Worm (Caenorhabditis elegans) whole organism, L4 larva: Measurements from ENCODE around the gene srh-300.
A peak's percentile ranks its signal among the peaks of the same experiment; 100 is the strongest.

Experiments
- F26F4.8 ChIP-seq: fragments of 200-800 bp; sonication (Bioruptor generic); conservative IDR thresholded peaks from 2 replicates; pipeline ENCODE4 v1.3.6; 2022; ENCODE audit warnings: missing genetic modification characterization, missing compliant biosample characterization
- F44E2.7 ChIP-seq: fragments of 200-800 bp; sonication (Bioruptor generic); IDR thresholded peaks from 2 replicates; pipeline ENCODE4 v2.1.2; 2022; ENCODE audit warnings: missing genetic modification characterization, missing compliant biosample characterization
- R02D3.7 ChIP-seq: fragments of 150-350 bp; sonication (generic microtip); optimal IDR thresholded peaks from 3 replicates; lab custom pipeline; 2014; ENCODE audit warnings: missing biosample characterization, missing genetic modification characterization
- Y48G9A.11 ChIP-seq: fragments of 200-800 bp; sonication (Bioruptor generic); IDR thresholded peaks from 2 replicates; pipeline ENCODE4 v1.3.6; 2022; ENCODE audit warnings: missing genetic modification reagents, missing genetic modification characterization, missing compliant biosample characterization
- aha-1 ChIP-seq: fragments of 150-350 bp; peaks from one replicate; lab custom pipeline; 2014; ENCODE audit warnings: missing biosample characterization, missing genetic modification characterization
- aly-2 ChIP-seq: sonication (generic microtip); optimal IDR thresholded peaks from 2 replicates; lab custom pipeline; 2018; ENCODE audit warnings: missing biosample characterization, missing genetic modification characterization
- ceh-28 ChIP-seq: fragments of 150-350 bp; optimal IDR thresholded peaks from 2 replicates; lab custom pipeline; 2014; ENCODE audit warnings: missing biosample characterization, missing genetic modification reagents, missing genetic modification characterization
- ceh-44 ChIP-seq: fragments of 200-800 bp; sonication (Bioruptor generic); IDR thresholded peaks from 2 replicates; pipeline ENCODE4 v1.3.6; 2022; ENCODE audit warnings: missing genetic modification reagents, missing genetic modification characterization, missing compliant biosample characterization
- daf-19 ChIP-seq: fragments of 200-800 bp; sonication (Bioruptor generic); conservative IDR thresholded peaks from 2 replicates; pipeline ENCODE4 v1.3.6; 2022; ENCODE audit warnings: missing genetic modification characterization, missing compliant biosample characterization
- daf-8 ChIP-seq: fragments of 200-800 bp; sonication (Bioruptor generic); IDR thresholded peaks from 2 replicates; pipeline ENCODE4 v1.3.6; 2022; ENCODE audit warnings: missing genetic modification characterization, missing compliant biosample characterization
- egl-27 ChIP-seq: sonication (generic microtip); optimal IDR thresholded peaks from 3 replicates; lab custom pipeline; 2017; ENCODE audit warnings: missing biosample characterization, missing genetic modification reagents, missing genetic modification characterization
- gei-8 ChIP-seq: fragments of 200-800 bp; sonication (Bioruptor generic); optimal IDR thresholded peaks from 2 replicates; lab custom pipeline; 2018; ENCODE audit warnings: mild to moderate bottlenecking, missing genetic modification characterization, missing compliant biosample characterization
- hif-1 ChIP-seq, 2 experiments: sonication (generic microtip); optimal IDR thresholded peaks; 2 replicates each; lab custom pipeline; 2016 to 2017; ENCODE audit warnings: missing compliant biosample characterization in 2 of 2, missing genetic modification characterization in 2 of 2, missing genetic modification reagents in 2 of 2, missing genotype in 2 of 2, mild to moderate bottlenecking in 1 of 2
- hlh-30 ChIP-seq: sonication (generic microtip); optimal IDR thresholded peaks from 2 replicates; lab custom pipeline; 2017; ENCODE audit warnings: antibody characterized with exemption, mild to moderate bottlenecking, missing genetic modification characterization, missing compliant biosample characterization; ENCODE audit not compliant: insufficient read depth
- jun-1 ChIP-seq: fragments of 150-350 bp; optimal IDR thresholded peaks from 2 replicates; lab custom pipeline; 2014; ENCODE audit warnings: missing biosample characterization, missing genetic modification reagents, missing genetic modification characterization
- lim-7 ChIP-seq: fragments of 200-800 bp; sonication (Bioruptor generic); IDR thresholded peaks from 2 replicates; pipeline ENCODE4 v1.3.6; 2022; ENCODE audit warnings: missing genetic modification characterization, missing compliant biosample characterization
- lin-1 ChIP-seq: fragments of 200-800 bp; sonication (Bioruptor generic); IDR thresholded peaks from 2 replicates; pipeline ENCODE4 v1.3.6; 2022; ENCODE audit warnings: missing genetic modification reagents, missing genetic modification characterization, missing compliant biosample characterization
- lin-13 ChIP-seq: fragments of 150-350 bp; optimal IDR thresholded peaks from 2 replicates; lab custom pipeline; 2014; ENCODE audit warnings: missing biosample characterization, missing genetic modification reagents, missing genetic modification characterization
- lin-15B ChIP-seq: fragments of 150-350 bp; sonication (generic microtip); optimal IDR thresholded peaks from 3 replicates; lab custom pipeline; 2014; ENCODE audit warnings: missing biosample characterization, missing genetic modification characterization
- lin-38 ChIP-seq: fragments of 200-800 bp; sonication (Bioruptor generic); IDR thresholded peaks from 2 replicates; pipeline ENCODE4 v1.3.6; 2022; ENCODE audit warnings: missing genetic modification reagents, missing genetic modification characterization, missing compliant biosample characterization
- lir-3 ChIP-seq: sonication (generic microtip); optimal IDR thresholded peaks from 2 replicates; lab custom pipeline; 2016; ENCODE audit warnings: mild to moderate bottlenecking, missing genetic modification characterization, missing compliant biosample characterization
- madf-5 ChIP-seq, 2 experiments: fragments of 200-800 bp; sonication (Bioruptor generic); IDR thresholded peaks; 2 replicates each; pipeline ENCODE4 v1.3.6; 2022; ENCODE audit warnings: missing compliant biosample characterization in 2 of 2, missing genetic modification characterization in 2 of 2
- mxl-2 ChIP-seq: fragments of 200-800 bp; sonication (Bioruptor generic); conservative IDR thresholded peaks from 2 replicates; pipeline ENCODE4 v1.3.6; 2022; ENCODE audit warnings: missing genetic modification reagents, missing genetic modification characterization, missing compliant biosample characterization
- nhr-10 ChIP-seq: fragments of 150-350 bp; optimal IDR thresholded peaks from 2 replicates; lab custom pipeline; 2014; ENCODE audit warnings: missing biosample characterization, missing genetic modification characterization
- nhr-11 ChIP-seq: fragments of 150-350 bp; optimal IDR thresholded peaks from 2 replicates; lab custom pipeline; 2014; ENCODE audit warnings: missing biosample characterization, missing genetic modification characterization
- nhr-25 ChIP-seq: sonication (generic microtip); optimal IDR thresholded peaks from 2 replicates; lab custom pipeline; 2017; ENCODE audit warnings: missing genetic modification characterization, mild to moderate bottlenecking, missing compliant biosample characterization, antibody characterized with exemption, moderate library complexity, borderline replicate concordance; ENCODE audit not compliant: insufficient read depth
- nhr-28 ChIP-seq: fragments of 150-350 bp; optimal IDR thresholded peaks from 2 replicates; lab custom pipeline; 2014; ENCODE audit warnings: missing biosample characterization, missing genetic modification characterization
- nhr-41 ChIP-seq: fragments of 200-800 bp; sonication (Bioruptor generic); IDR thresholded peaks from 2 replicates; pipeline ENCODE4 v1.3.6; 2022; ENCODE audit warnings: missing genetic modification reagents, missing genetic modification characterization, missing compliant biosample characterization
- php-3 ChIP-seq: fragments of 200-800 bp; sonication (Bioruptor generic); IDR thresholded peaks from 2 replicates; pipeline ENCODE4 v1.3.6; 2022; ENCODE audit warnings: missing genetic modification reagents, missing genetic modification characterization, missing compliant biosample characterization
- saeg-2 ChIP-seq: fragments of 200-800 bp; sonication (Bioruptor generic); IDR thresholded peaks from 2 replicates; pipeline ENCODE4 v1.3.6; 2022; ENCODE audit warnings: missing genetic modification reagents, missing genetic modification characterization, missing compliant biosample characterization
- set-16 ChIP-seq: fragments of 200-800 bp; sonication (Bioruptor generic); IDR thresholded peaks from 2 replicates; pipeline ENCODE4 v1.3.6; 2022; ENCODE audit warnings: missing genetic modification reagents, missing genetic modification characterization, missing compliant biosample characterization
- snpc-1.2 ChIP-seq: fragments of 200-800 bp; sonication (Bioruptor generic); IDR thresholded peaks from 2 replicates; pipeline ENCODE4 v1.3.6; 2022; ENCODE audit warnings: missing genetic modification reagents, missing genetic modification characterization, missing compliant biosample characterization
- tag-97 ChIP-seq: fragments of 200-800 bp; sonication (Bioruptor generic); IDR thresholded peaks from 2 replicates; pipeline ENCODE4 v1.3.6; 2022; ENCODE audit warnings: missing genetic modification characterization, missing compliant biosample characterization
- unc-130 ChIP-seq: sonication (generic microtip); optimal IDR thresholded peaks from 2 replicates; lab custom pipeline; 2016; ENCODE audit warnings: missing genetic modification reagents, missing genetic modification characterization, missing compliant biosample characterization
- unc-39 ChIP-seq: sonication (generic microtip); optimal IDR thresholded peaks from 2 replicates; lab custom pipeline; 2017; ENCODE audit warnings: missing biosample characterization, missing genetic modification characterization
- unc-62 ChIP-seq, 3 experiments: fragments of 150-350 bp in 1 of 3; sonication (generic microtip); optimal IDR thresholded peaks in 2 of 3; peaks in 1 of 3; 1 replicate in 1 of 3; 2 replicates in 2 of 3; lab custom pipeline; 2014 to 2017; ENCODE audit warnings: missing biosample characterization in 3 of 3, missing genetic modification characterization in 3 of 3, missing genetic modification reagents in 3 of 3, missing genotype in 1 of 3
- zag-1 ChIP-seq: fragments of 150-350 bp; optimal IDR thresholded peaks from 2 replicates; lab custom pipeline; 2014; ENCODE audit warnings: missing biosample characterization, missing genetic modification characterization
- zfp-3 ChIP-seq: fragments of 200-800 bp; sonication (Bioruptor generic); conservative IDR thresholded peaks from 2 replicates; pipeline ENCODE4 v1.3.6; 2022; ENCODE audit warnings: missing genetic modification reagents, missing genetic modification characterization, missing compliant biosample characterization

srh-300 gene

DNA sequence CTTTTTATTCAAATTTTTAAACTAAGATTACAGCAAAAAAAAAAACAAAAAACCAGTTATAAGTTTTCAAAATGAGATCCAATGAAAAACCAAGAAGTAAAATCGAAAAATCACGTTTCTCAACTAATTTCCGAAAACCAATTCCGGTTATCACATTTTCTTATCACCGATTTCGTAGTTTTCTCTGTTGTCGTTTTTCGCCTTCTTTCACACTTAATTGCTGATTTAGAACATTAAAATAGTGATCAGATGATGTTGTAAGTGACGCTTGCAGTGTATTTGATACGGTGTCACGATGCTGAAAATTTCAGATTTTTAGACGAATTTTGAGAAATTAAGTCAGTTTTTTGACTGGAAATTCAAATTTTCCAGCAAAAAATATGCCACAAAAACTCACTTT lies 41.6 kb upstream of the srh-300 start (continued):
- TF ChIP-seq hlh-30 (peak; percentile 63), nhr-28 (tag; lab: Kevin White, UChicago) (peak; percentile 69), aha-1 (tag; lab: Kevin White, UChicago) (peak; percentile 13), jun-1 (no peak), lin-13 (no peak)

- TF ChIP-seq mxl-2 (GFP tag; lab: Robert Waterston, UW) (no peak), nhr-25 (tag; lab: Kevin White, UChicago) (no peak), ceh-44 (GFP tag; lab: Robert Waterston, UW) (no peak), daf-19 (GFP tag; lab: Robert Waterston, UW) (no peak), set-16 (GFP tag; lab: Robert Waterston, UW) (no peak), saeg-2 (GFP tag; lab: Robert Waterston, UW) (no peak), F26F4.8 (GFP tag; lab: Robert Waterston, UW) (no peak), php-3 (GFP tag; lab: Robert Waterston, UW) (no peak), nhr-11 (tag; lab: Kevin White, UChicago) (no peak), zag-1 (tag; lab: Kevin White, UChicago) (no peak), Y48G9A.11 (GFP tag; lab: Robert Waterston, UW) (no peak), R02D3.7 (tag; lab: Kevin White, UChicago) (no peak), madf-5 (GFP tag; IDR thresholded peaks at IDR 0.05; lab: Robert Waterston, UW) (no peak), lim-7 (GFP tag; lab: Robert Waterston, UW) (no peak), daf-8 (GFP tag; lab: Robert Waterston, UW) (no peak), unc-39 (tag; lab: Kevin White, UChicago) (no peak), F44E2.7 (GFP tag; lab: Robert Waterston, UW) (no peak), lin-38 (GFP tag; lab: Robert Waterston, UW) (no peak)
These were observed 38.4 kb upstream of the srh-300 start, which contains the start of gene srab-12 for ce11 chrV:17783542-17783941. srab-12 (minus strand) TSS chrV:17783642.

DNA sequence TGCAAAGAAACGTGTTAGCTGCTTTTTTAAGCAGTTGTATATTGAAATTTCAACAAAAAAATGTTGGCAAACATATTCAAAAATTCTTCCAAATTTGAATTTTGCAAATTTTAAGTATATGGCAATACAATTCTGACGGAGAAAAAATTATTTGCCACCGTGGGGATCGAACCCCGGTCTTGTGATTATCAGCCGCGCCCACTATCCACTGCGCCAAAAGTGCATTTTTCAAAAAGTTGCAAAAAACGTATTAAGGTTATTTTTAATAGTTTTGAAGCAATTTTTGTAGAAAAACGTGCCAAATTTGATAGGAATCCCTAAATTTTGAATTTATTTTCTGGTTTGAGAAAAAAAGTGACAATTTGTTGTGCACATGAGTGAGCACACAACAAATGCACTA lies 37.5 kb upstream of the srh-300 start:
- TF ChIP-seq snpc-1.2 (no peak), egl-27 (tag; lab: Kevin White, UChicago) (no peak), unc-62 (GFP tag; optimal IDR thresholded peaks at IDR 0.05 in 1 of 2; lab: Kevin White, UChicago) (peak in 1 of 2 experiments; percentile 90), unc-62 (tag; optimal IDR thresholded peaks at IDR 0.05; lab: Kevin White, UChicago) (no peak)
- TF ChIP-seq, all 104 proteins: peak for 1

DNA sequence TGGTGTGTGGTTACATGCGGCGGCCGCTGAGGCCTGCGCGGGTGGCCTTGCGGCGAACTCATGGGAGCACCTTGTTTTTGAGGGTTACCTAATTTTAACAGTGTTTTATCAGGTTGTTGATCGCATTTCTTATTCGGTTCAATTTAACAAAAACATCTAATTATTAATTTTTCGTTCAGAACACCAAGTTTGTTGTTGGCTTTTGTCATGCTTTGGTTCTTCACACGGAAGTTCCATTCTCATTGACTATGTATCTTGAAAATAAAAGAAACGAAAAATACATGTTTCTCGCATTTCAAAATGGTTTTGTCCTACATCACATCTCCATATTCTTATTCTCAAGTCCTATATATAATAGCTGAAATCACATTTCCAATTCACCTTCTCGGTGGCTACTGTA lies 31.7 kb upstream of the srh-300 start, which contains the start of gene srh-290:
Gene srh-290, plus strand, starts transcription at position 301 of the 400 bp plus-strand sequence.
- TF ChIP-seq unc-62 (GFP tag; optimal IDR thresholded peaks at IDR 0.05 in 1 of 2; lab: Kevin White, UChicago) (peak in 1 of 2 experiments; percentile 20), unc-62 (tag; optimal IDR thresholded peaks at IDR 0.05; lab: Kevin White, UChicago) (no peak), hif-1 (tag; optimal IDR thresholded peaks at IDR 0.05; lab: Kevin White, UChicago) (no peak), aha-1 (tag; lab: Kevin White, UChicago) (peak; percentile 64)

ce11 chrV:17793986-17794385 lies 27.9 kb upstream of the srh-300 start, which contains the start of gene srh-289:
srh-289 (minus strand) TSS chrV:17794086.
- no peak for TF ChIP-seq nhr-10 (tag; lab: Kevin White, UChicago)
- no peak for TF ChIP-seq nhr-41 (GFP tag; lab: Robert Waterston, UW)
- no peak for TF ChIP-seq lir-3 (tag; lab: Kevin White, UChicago)
- TF ChIP-seq nhr-11 (tag; lab: Kevin White, UChicago), result no peak
- no peak for TF ChIP-seq tag-97
- no peak for TF ChIP-seq mxl-2 (GFP tag; lab: Robert Waterston, UW)
- no peak for TF ChIP-seq gei-8 (GFP tag; lab: Kevin White, UChicago)
- no peak for TF ChIP-seq zfp-3
- no peak for TF ChIP-seq unc-130
- no peak for TF ChIP-seq Y48G9A.11 (GFP tag; lab: Robert Waterston, UW)
- no peak for TF ChIP-seq lin-1 (GFP tag; lab: Robert Waterston, UW)
- no peak for TF ChIP-seq snpc-1.2
- TF ChIP-seq zag-1 (tag; lab: Kevin White, UChicago), result no peak
- TF ChIP-seq lin-38 (GFP tag; lab: Robert Waterston, UW), result no peak
- no peak for TF ChIP-seq F44E2.7 (GFP tag; lab: Robert Waterston, UW)
- TF ChIP-seq lin-15B (tag; lab: Kevin White, UChicago), result no peak
- no peak for TF ChIP-seq aly-2 (tag; lab: Kevin White, UChicago)
- TF ChIP-seq ceh-28 (tag; lab: Kevin White, UChicago), result no peak
